Worm (Caenorhabditis elegans): Measurements from ENCODE around the gene exos-1.
A peak's percentile ranks its signal among the peaks of the same experiment; 100 is the strongest.

Gene exos-1

ce11 chrIII:10986438-10986837 lies 22.4 kb upstream of the exos-1 start:
- TF ChIP-seq blmp-1 (tag; optimal IDR thresholded peaks at IDR 0.05) (peak; percentile 57), nhr-47 (tag; optimal IDR thresholded peaks at IDR 0.05) (peak; percentile 2), nhr-85 (tag) (peak; percentile 30)

ce11 chrIII:10987561-10988184 lies 21.2 kb upstream of the exos-1 start, which contains the start of gene col-94:
col-94 (minus strand) TSS chrIII:10987873.
- TF ChIP-seq lir-3 (tag; optimal IDR thresholded peaks at IDR 0.05; ENCODE audit: poor library complexity): no peak
- TF ChIP-seq lin-14 (GFP tag; optimal IDR thresholded peaks at IDR 0.05): peak; percentile 51
- TF ChIP-seq lsy-2 (tag; optimal IDR thresholded peaks at IDR 0.05): no peak
- peak; percentile 26 for TF ChIP-seq snu-23 (GFP tag; optimal IDR thresholded peaks at IDR 0.05)
- no peak for TF ChIP-seq efl-3 (GFP tag; optimal IDR thresholded peaks at IDR 0.05)
- TF ChIP-seq nhr-85 (tag): peak; percentile 63
- TF ChIP-seq nhr-19 (GFP tag; conservative IDR thresholded peaks at IDR 0.05): 0 out of 2 replicates have a peak, but pooled peaks have one; percentile 5
- no peak for TF ChIP-seq mab-9 (GFP tag; IDR thresholded peaks at IDR 0.05)

ce11 chrIII:10989491-10990032 lies 19.3 kb upstream of the exos-1 start:
- TF ChIP-seq unc-30 (tag; optimal IDR thresholded peaks at IDR 0.05) (peak; percentile 45), zip-4 (GFP tag; optimal IDR thresholded peaks at IDR 0.05) (peak; percentile 99), pqm-1 (tag; optimal IDR thresholded peaks at IDR 0.05) (peak; percentile 1), lin-15B (tag; optimal IDR thresholded peaks at IDR 0.05) (peak; percentile 53), nhr-28 (tag; optimal IDR thresholded peaks at IDR 0.05) (no peak), unc-130 (tag; optimal IDR thresholded peaks at IDR 0.05) (peak; percentile 94), hlh-17 (GFP tag; optimal IDR thresholded peaks at IDR 0.05; ENCODE audit: borderline replicate concordance) (no peak), aly-2 (tag; optimal IDR thresholded peaks at IDR 0.05) (peak; percentile 98), isw-1 (GFP tag; IDR thresholded peaks at IDR 0.05) (peak; percentile 94), lir-3 (tag; optimal IDR thresholded peaks at IDR 0.05; ENCODE audit: poor library complexity) (peak; percentile 91), egl-13 (tag; optimal IDR thresholded peaks at IDR 0.05) (peak; percentile 98), lin-13 (GFP tag; optimal IDR thresholded peaks at IDR 0.05) (peak; percentile 93), nhr-20 (tag; optimal IDR thresholded peaks at IDR 0.05) (peak; percentile 97), ztf-4 (tag; optimal IDR thresholded peaks at IDR 0.05) (peak; percentile 97), tbx-2 (tag; optimal IDR thresholded peaks at IDR 0.05) (peak; percentile 96), C16A3.4 (tag; optimal IDR thresholded peaks at IDR 0.05) (peak; percentile 95), swsn-7 (tag; optimal IDR thresholded peaks at IDR 0.05) (peak; percentile 98), skn-1 (tag; optimal IDR thresholded peaks at IDR 0.05) (peak; percentile 91), nhr-90 (tag; optimal IDR thresholded peaks at IDR 0.05; ENCODE audit: poor library complexity) (peak; percentile 98), fkh-4 (tag; optimal IDR thresholded peaks at IDR 0.05; ENCODE audit: borderline replicate concordance) (peak; percentile 77), alr-1 (tag; optimal IDR thresholded peaks at IDR 0.05; ENCODE audit: borderline replicate concordance) (no peak), lin-14 (GFP tag; optimal IDR thresholded peaks at IDR 0.05) (peak; percentile 99), zag-1 (tag; optimal IDR thresholded peaks at IDR 0.05) (peak; percentile 79), snu-23 (GFP tag; optimal IDR thresholded peaks at IDR 0.05) (peak; percentile 98), tlp-1 (tag; optimal IDR thresholded peaks at IDR 0.05) (no peak), lsy-2 (tag; optimal IDR thresholded peaks at IDR 0.05) (peak; percentile 94), blmp-1 (tag; optimal IDR thresholded peaks at IDR 0.05) (peak; percentile 83), sup-37 (GFP tag; optimal IDR thresholded peaks at IDR 0.05) (peak; percentile 96), hpl-2 (GFP tag; optimal IDR thresholded peaks at IDR 0.05) (peak; percentile 91), ceh-88 (GFP tag; IDR thresholded peaks at IDR 0.05) (peak; percentile 96), nhr-76 (tag; optimal IDR thresholded peaks at IDR 0.05) (peak; percentile 86), ama-1 (optimal IDR thresholded peaks at IDR 0.05) (peak; percentile 76), pax-3 (tag; optimal IDR thresholded peaks at IDR 0.05) (peak; percentile 96), hlh-4 (tag; optimal IDR thresholded peaks at IDR 0.05) (peak; percentile 30), ceh-90 (tag; optimal IDR thresholded peaks at IDR 0.05) (peak; percentile 68), C34B4.2 (tag; optimal IDR thresholded peaks at IDR 0.05) (peak; percentile 38), pag-3 (tag; optimal IDR thresholded peaks at IDR 0.05; ENCODE audit: borderline replicate concordance, insufficient read depth) (peak; percentile 75), ceh-63 (GFP tag; optimal IDR thresholded peaks at IDR 0.05) (peak; percentile 80), jun-1 (tag; optimal IDR thresholded peaks at IDR 0.05) (peak; percentile 97), grh-1 (GFP tag; IDR thresholded peaks at IDR 0.05) (peak; percentile 94), mdl-1 (tag; optimal IDR thresholded peaks at IDR 0.05) (peak; percentile 68 to 92)

All from whole organism, L1 larva.